Fruit fly (Drosophila melanogaster): Measurements from ENCODE around the gene heph.

Gene heph

DNA sequence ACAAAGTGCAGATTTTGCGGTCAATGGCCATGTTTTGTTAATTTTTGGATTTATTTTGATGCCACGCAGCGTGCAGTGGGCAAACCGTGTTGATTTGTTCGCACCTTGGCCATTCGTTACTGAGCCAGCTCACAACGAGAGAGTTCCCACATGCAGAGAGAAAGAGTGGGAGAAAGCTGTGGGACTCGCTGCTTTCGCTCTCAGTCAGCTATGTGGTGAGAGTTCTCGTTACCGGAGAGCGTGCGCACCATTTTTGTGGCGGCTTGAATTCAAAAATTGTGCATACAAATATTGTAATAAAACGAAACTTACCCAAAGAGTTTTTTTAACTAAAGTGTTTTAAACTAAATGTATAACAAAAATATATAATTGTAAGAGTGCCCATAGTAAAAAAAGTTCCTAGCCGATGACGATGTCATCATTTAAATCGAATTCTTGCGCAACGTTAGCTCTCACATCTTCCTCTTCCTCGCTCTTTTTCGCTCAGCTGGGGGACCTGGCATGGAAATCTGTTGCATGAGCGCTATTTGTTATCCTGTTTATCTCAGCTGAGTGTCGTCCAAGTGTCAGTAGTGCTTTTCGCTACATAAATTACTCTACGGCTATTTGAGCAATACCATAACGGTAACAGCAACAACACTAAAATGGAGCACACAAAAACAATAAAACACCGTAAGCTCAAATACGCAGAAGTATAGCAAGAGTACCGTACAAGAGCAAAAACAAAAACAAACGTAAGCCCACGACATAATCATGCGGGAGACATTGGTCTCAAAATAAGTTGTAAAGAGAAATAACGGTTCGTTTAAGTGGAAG is at the start of gene heph:
Gene heph (minus strand): TSS at position 121 of the 816 bp plus-strand sequence.
- no peak for TF ChIP-seq Myc (optimal IDR thresholded peaks at IDR 0.05)
- TF ChIP-seq Rel (GFP tag; optimal IDR thresholded peaks at IDR 0.05) = no peak
- TF ChIP-seq Rel (tag; optimal IDR thresholded peaks at IDR 0.05) = no peak
- TF ChIP-seq HLH106 (tag; optimal IDR thresholded peaks at IDR 0.05) = no peak
- no peak for TF ChIP-seq Sp1 (GFP tag; optimal IDR thresholded peaks at IDR 0.05)
- no peak for TF ChIP-seq sage (GFP tag; optimal IDR thresholded peaks at IDR 0.05)
- no peak for TF ChIP-seq N (GFP tag; optimal IDR thresholded peaks at IDR 0.05)
- TF ChIP-seq foxo (GFP tag; optimal IDR thresholded peaks at IDR 0.05) = no peak
- TF ChIP-seq tai (GFP tag; optimal IDR thresholded peaks at IDR 0.05) = no peak
- no peak for TF ChIP-seq CG9705 (GFP tag; optimal IDR thresholded peaks at IDR 0.05)
- no peak for TF ChIP-seq usp (GFP tag; optimal IDR thresholded peaks at IDR 0.05)
- no peak for TF ChIP-seq Jra (GFP tag; optimal IDR thresholded peaks at IDR 0.05)
- TF ChIP-seq psq (GFP tag; optimal IDR thresholded peaks at IDR 0.05) = no peak
- no peak for TF ChIP-seq Abd-B (GFP tag; optimal IDR thresholded peaks at IDR 0.05)
- TF ChIP-seq Dif (GFP tag; optimal IDR thresholded peaks at IDR 0.05; ENCODE audit: partially characterized antibody) = no peak
- TF ChIP-seq CrebA (GFP tag; optimal IDR thresholded peaks at IDR 0.05; ENCODE audit: borderline replicate concordance) = no peak
- no peak for TF ChIP-seq Hr78 (GFP tag; optimal IDR thresholded peaks at IDR 0.05)
- no peak for TF ChIP-seq fru (GFP tag; optimal IDR thresholded peaks at IDR 0.05)
- TF ChIP-seq sv (GFP tag; optimal IDR thresholded peaks at IDR 0.05) = no peak
- TF ChIP-seq GATAd (GFP tag; optimal IDR thresholded peaks at IDR 0.05) = no peak

DNA sequence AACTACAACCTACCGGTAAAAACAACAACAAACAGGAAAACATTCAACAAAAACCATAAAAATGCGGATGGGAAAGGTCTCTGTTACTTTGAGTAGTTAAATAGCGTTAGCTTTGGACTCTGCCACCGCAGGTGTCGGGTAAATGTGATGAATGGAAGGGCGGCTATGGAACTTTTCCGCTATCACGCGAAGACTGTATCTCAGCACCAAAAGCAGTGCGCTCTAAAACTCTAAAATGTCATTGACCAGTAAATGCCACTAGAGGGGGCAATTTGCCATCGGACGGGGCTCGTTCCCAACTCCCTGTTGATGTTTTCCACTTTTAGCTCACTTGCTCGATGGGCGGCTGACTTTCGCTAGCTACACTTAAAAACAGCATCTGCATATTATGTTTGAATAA is 44.9 kb upstream of the heph start:
- TF ChIP-seq Sp1 (GFP tag; optimal IDR thresholded peaks at IDR 0.05) = no peak
- no peak for TF ChIP-seq CrebA (GFP tag; optimal IDR thresholded peaks at IDR 0.05; ENCODE audit: borderline replicate concordance)
- no peak for TF ChIP-seq N (GFP tag; optimal IDR thresholded peaks at IDR 0.05)
- TF ChIP-seq br (GFP tag; optimal IDR thresholded peaks at IDR 0.05) = no peak
- TF ChIP-seq Rel (GFP tag; optimal IDR thresholded peaks at IDR 0.05) = no peak
- no peak for TF ChIP-seq Rel (tag; optimal IDR thresholded peaks at IDR 0.05)
- no peak for TF ChIP-seq Hr83 (GFP tag; optimal IDR thresholded peaks at IDR 0.05; ENCODE audit: poor library complexity, severe bottlenecking)
- no peak for TF ChIP-seq dmrt93B (GFP tag; optimal IDR thresholded peaks at IDR 0.05)
- no peak for TF ChIP-seq Hr78 (GFP tag; optimal IDR thresholded peaks at IDR 0.05)
- no peak for TF ChIP-seq Dfd (GFP tag; optimal IDR thresholded peaks at IDR 0.05)
- no peak for TF ChIP-seq dl (GFP tag; optimal IDR thresholded peaks at IDR 0.05; ENCODE audit: insufficient read depth in 1 of 2, partially characterized antibody in 2 of 2)
- TF ChIP-seq Myc (optimal IDR thresholded peaks at IDR 0.05) = no peak
- no peak for TF ChIP-seq pan (optimal IDR thresholded peaks at IDR 0.05)
- TF ChIP-seq psq (GFP tag; optimal IDR thresholded peaks at IDR 0.05) = no peak
- TF ChIP-seq woc (GFP tag; optimal IDR thresholded peaks at IDR 0.05) = no peak
- TF ChIP-seq ey (GFP tag; optimal IDR thresholded peaks at IDR 0.05) = no peak
- TF ChIP-seq Jra (GFP tag; optimal IDR thresholded peaks at IDR 0.05) = no peak
- TF ChIP-seq HLH106 (tag; optimal IDR thresholded peaks at IDR 0.05) = no peak
- no peak for TF ChIP-seq Hnf4 (GFP tag; optimal IDR thresholded peaks at IDR 0.05)
- TF ChIP-seq sv (GFP tag; optimal IDR thresholded peaks at IDR 0.05) = no peak
- TF ChIP-seq CG32264 (GFP tag; optimal IDR thresholded peaks at IDR 0.05) = no peak

DNA sequence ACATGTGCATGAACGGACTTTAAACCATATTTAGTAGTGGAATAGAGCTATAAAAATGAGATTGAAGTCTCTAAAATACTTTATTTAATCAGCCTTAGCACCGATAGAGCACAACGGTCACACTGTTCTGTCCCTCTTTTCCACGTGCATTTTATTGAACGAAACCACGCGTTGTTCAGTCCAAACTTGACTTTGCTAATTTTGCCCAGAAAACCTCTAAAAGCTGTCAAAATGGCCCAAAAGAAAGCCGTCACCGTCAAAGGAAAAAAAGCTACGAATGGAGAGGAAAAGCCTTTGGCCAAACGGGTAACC is 37.1 kb upstream of the heph start:
- TF ChIP-seq ey (GFP tag; optimal IDR thresholded peaks at IDR 0.05) (no peak), N (GFP tag; optimal IDR thresholded peaks at IDR 0.05) (peak; percentile 71), rgr (GFP tag; optimal IDR thresholded peaks at IDR 0.05) (no peak), Abd-B (GFP tag; optimal IDR thresholded peaks at IDR 0.05) (no peak), Dif (GFP tag; optimal IDR thresholded peaks at IDR 0.05; ENCODE audit: partially characterized antibody) (no peak), Hnf4 (GFP tag; optimal IDR thresholded peaks at IDR 0.05) (no peak), br (GFP tag; optimal IDR thresholded peaks at IDR 0.05) (no peak), Hr78 (GFP tag; optimal IDR thresholded peaks at IDR 0.05) (peak; percentile 21)

DNA sequence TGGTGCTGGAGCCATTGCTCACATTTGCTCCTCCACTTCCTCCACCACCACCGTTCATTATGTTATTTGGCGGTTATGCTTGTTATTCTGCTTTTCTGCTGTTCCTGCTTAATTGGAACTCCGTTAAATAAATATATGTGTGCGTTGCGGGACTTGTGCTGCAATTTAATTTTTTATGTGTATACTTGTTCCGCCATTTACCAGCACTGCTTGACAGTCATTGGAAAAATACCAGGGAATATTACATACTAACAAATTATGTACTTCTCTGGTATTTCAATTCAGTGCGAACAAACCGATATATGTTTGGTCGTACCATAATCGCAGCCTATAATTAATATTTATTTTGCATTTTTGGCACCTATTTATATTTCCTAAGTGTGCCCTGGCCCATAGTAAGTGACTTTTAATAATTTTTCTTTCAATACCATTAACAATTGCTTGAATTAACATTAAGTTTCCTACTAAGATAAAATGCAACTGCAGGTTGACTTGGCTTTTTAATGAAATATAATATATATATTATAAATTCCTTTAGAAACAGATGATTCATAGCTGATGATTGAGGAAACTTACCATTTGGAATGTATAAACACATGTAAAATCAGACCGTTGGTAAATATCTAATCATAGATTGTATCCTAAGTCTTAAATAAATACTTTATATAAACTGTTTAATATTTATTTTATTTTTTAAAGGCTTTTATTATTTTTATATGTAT is 36.6 kb upstream of the heph start, which contains the start of the genes krz and mod:
Gene krz (minus strand): TSS at position 212 of the 722 bp plus-strand sequence.
Gene mod (plus strand): TSS at position 279 of the 722 bp plus-strand sequence.
- TF ChIP-seq Dif (GFP tag; optimal IDR thresholded peaks at IDR 0.05; ENCODE audit: partially characterized antibody) = no peak
- peak in 1 of 2 experiments; percentile 24 for TF ChIP-seq foxo (GFP tag; optimal IDR thresholded peaks at IDR 0.05)
- TF ChIP-seq Abd-B (GFP tag; optimal IDR thresholded peaks at IDR 0.05) = no peak
- TF ChIP-seq Hr78 (GFP tag; optimal IDR thresholded peaks at IDR 0.05) = peak; percentile 2
- no peak for TF ChIP-seq sv (GFP tag; optimal IDR thresholded peaks at IDR 0.05)
- peak; percentile 84 for TF ChIP-seq N (GFP tag; optimal IDR thresholded peaks at IDR 0.05)
- peak; percentile 1 for TF ChIP-seq fru (GFP tag; optimal IDR thresholded peaks at IDR 0.05)
- no peak for TF ChIP-seq br (GFP tag; optimal IDR thresholded peaks at IDR 0.05)
- peak; percentile 32 for TF ChIP-seq h (GFP tag; optimal IDR thresholded peaks at IDR 0.05)
- TF ChIP-seq Hr83 (GFP tag; optimal IDR thresholded peaks at IDR 0.05; ENCODE audit: poor library complexity, severe bottlenecking) = peak; percentile 21
- peak; percentile 69 for TF ChIP-seq Myc (optimal IDR thresholded peaks at IDR 0.05)
- TF ChIP-seq Dfd (GFP tag; optimal IDR thresholded peaks at IDR 0.05) = no peak
- no peak for TF ChIP-seq Mio (GFP tag; optimal IDR thresholded peaks at IDR 0.05)
- peak; percentile 3 for TF ChIP-seq woc (GFP tag; optimal IDR thresholded peaks at IDR 0.05)
- TF ChIP-seq sage (GFP tag; optimal IDR thresholded peaks at IDR 0.05) = no peak
- TF ChIP-seq Hnf4 (GFP tag; optimal IDR thresholded peaks at IDR 0.05) = peak; percentile 47
- peak; percentile 32 for TF ChIP-seq rgr (GFP tag; optimal IDR thresholded peaks at IDR 0.05)
- no peak for TF ChIP-seq dsf (GFP tag; optimal IDR thresholded peaks at IDR 0.05; ENCODE audit: borderline replicate concordance)
- TF ChIP-seq ey (GFP tag; optimal IDR thresholded peaks at IDR 0.05) = peak; percentile 22

Measured in whole organism, wandering third instar larva.